Worm (Caenorhabditis elegans): ENCODE measurements around the gene mlc-1.

The mlc-1 gene

ce11 chrX:17505547-17506181 is 46.7 kb downstream of the mlc-1 start:
- TF ChIP-seq ztf-7 (tag; optimal IDR thresholded peaks at IDR 0.05) (no peak), ceh-44 (GFP tag; IDR thresholded peaks at IDR 0.05) (no peak), Y5F2A.4 (GFP tag; optimal IDR thresholded peaks at IDR 0.05) (no peak), aha-1 (tag) (peak; percentile 95), ZK337.2 (GFP tag; IDR thresholded peaks at IDR 0.05) (no peak), unc-62 (GFP tag; optimal IDR thresholded peaks at IDR 0.05 in 1 of 2) (peak in 1 of 2 experiments; percentile 92), unc-62 (tag; optimal IDR thresholded peaks at IDR 0.05) (no peak), hlh-30 (tag; optimal IDR thresholded peaks at IDR 0.05; ENCODE audit: insufficient read depth) (peak; percentile 85), fkh-10 (GFP tag; optimal IDR thresholded peaks at IDR 0.05) (peak; percentile 63), nhr-111 (GFP tag; optimal IDR thresholded peaks at IDR 0.05) (no peak), ceh-32 (tag; optimal IDR thresholded peaks at IDR 0.05; ENCODE audit: poor library complexity) (no peak), mxl-3 (GFP tag; optimal IDR thresholded peaks at IDR 0.05) (peak; percentile 96), pha-4 (GFP tag; IDR thresholded peaks at IDR 0.05) (peak; percentile 68), pha-4 (tag; optimal IDR thresholded peaks at IDR 0.05) (no peak), daf-8 (GFP tag; IDR thresholded peaks at IDR 0.05) (no peak), daf-16 (GFP tag; optimal IDR thresholded peaks at IDR 0.05) (peak; percentile 19 to 86), daf-16 (tag; optimal IDR thresholded peaks at IDR 0.05) (peak; percentile 73), zfp-2 (tag; optimal IDR thresholded peaks at IDR 0.05) (no peak), lin-1 (GFP tag; IDR thresholded peaks at IDR 0.05) (peak; percentile 76), hmg-1.1 (GFP tag; IDR thresholded peaks at IDR 0.05) (peak; percentile 74), snpc-4 (tag; optimal IDR thresholded peaks at IDR 0.05) (no peak), nhr-77 (tag; optimal IDR thresholded peaks at IDR 0.05) (peak; percentile 80), F26F4.8 (GFP tag; conservative IDR thresholded peaks at IDR 0.05) (no peak), ceh-28 (tag; optimal IDR thresholded peaks at IDR 0.05) (no peak), dmd-6 (GFP tag; IDR thresholded peaks at IDR 0.05) (peak; percentile 98), egl-43 (GFP tag; IDR thresholded peaks at IDR 0.05) (no peak), Y105C5A.15 (GFP tag; IDR thresholded peaks at IDR 0.05) (no peak), F10B5.3 (tag; optimal IDR thresholded peaks at IDR 0.05) (no peak), tra-1 (GFP tag; IDR thresholded peaks at IDR 0.05) (peak; percentile 92), duxl-1 (tag; optimal IDR thresholded peaks at IDR 0.05; ENCODE audit: poor library complexity) (no peak), attf-4 (tag; optimal IDR thresholded peaks at IDR 0.05) (no peak), dpl-1 (GFP tag; optimal IDR thresholded peaks at IDR 0.05) (peak; percentile 1), ztf-11 (tag; optimal IDR thresholded peaks at IDR 0.05) (no peak), lin-39 (tag; optimal IDR thresholded peaks at IDR 0.05) (no peak), lin-38 (GFP tag; IDR thresholded peaks at IDR 0.05) (no peak), zip-2 (tag; optimal IDR thresholded peaks at IDR 0.05) (no peak), ces-1 (GFP tag; optimal IDR thresholded peaks at IDR 0.05) (peak; percentile 52), aly-2 (tag; optimal IDR thresholded peaks at IDR 0.05) (no peak), unc-130 (GFP tag; optimal IDR thresholded peaks at IDR 0.05) (no peak), nhr-28 (tag; optimal IDR thresholded peaks at IDR 0.05) (peak; percentile 73), hlh-11 (tag; optimal IDR thresholded peaks at IDR 0.05) (peak; percentile 97), gei-8 (GFP tag; optimal IDR thresholded peaks at IDR 0.05) (peak; percentile 84), Y75B8A.6 (GFP tag; IDR thresholded peaks at IDR 0.05) (no peak), F44E2.7 (GFP tag; IDR thresholded peaks at IDR 0.05) (no peak), spr-3 (GFP tag; optimal IDR thresholded peaks at IDR 0.05) (no peak), daf-12 (tag; optimal IDR thresholded peaks at IDR 0.05) (no peak), lir-3 (tag; optimal IDR thresholded peaks at IDR 0.05) (no peak), ama-1 (optimal IDR thresholded peaks at IDR 0.05) (no peak), nhr-10 (tag; optimal IDR thresholded peaks at IDR 0.05) (peak; percentile 4), skn-1 (tag; optimal IDR thresholded peaks at IDR 0.05) (no peak), nhr-102 (tag; optimal IDR thresholded peaks at IDR 0.05) (peak; percentile 59), ZK546.5 (tag; optimal IDR thresholded peaks at IDR 0.05) (no peak), lin-15B (tag; optimal IDR thresholded peaks at IDR 0.05) (no peak)

All from whole organism, L4 larva.